Fruit fly (Drosophila melanogaster) S2 (cell line): Measurements from ENCODE around the gene CG10026.

ENCODE experiments used
- CG8478 ChIP-seq: fragments of >200 bp; optimal IDR thresholded peaks from 2 replicates; lab custom pipeline; 2018
- CTCF ChIP-seq, 2 experiments: fragments of >200 bp; optimal IDR thresholded peaks; 2 replicates each; lab custom pipeline; 2018

The CG10026 gene

dm6 chr2L:19440732-19441131 lies 13.3 kb upstream of the CG10026 start:
- TF ChIP-seq CG8478 (lab: Kevin White, UChicago) (no peak), CTCF (optimal IDR thresholded peaks at IDR 0.05; lab: Kevin White, UChicago) (no peak)

DNA sequence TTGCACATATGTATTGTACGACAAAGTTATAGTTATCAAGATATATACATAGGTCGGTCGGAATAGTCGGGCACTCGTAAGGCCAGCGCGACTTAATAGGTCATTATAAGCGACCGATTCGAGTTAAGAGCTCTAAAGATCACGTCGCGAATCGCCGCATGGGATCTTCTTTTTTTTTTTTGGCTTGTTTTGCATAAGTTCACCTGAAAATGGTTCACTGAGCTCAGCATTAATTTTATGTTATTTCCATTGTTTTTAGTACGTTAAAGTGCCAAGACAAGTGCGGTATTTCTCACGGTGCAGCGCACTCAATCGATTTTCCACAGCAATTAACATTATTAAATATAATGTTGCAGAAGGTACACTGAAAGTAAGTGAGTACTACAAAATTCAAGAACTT lies 12.7 kb upstream of the CG10026 start:
- TF ChIP-seq CG8478 (lab: Kevin White, UChicago): no peak
- TF ChIP-seq CTCF (optimal IDR thresholded peaks at IDR 0.05; lab: Kevin White, UChicago): no peak

- TF ChIP-seq CG8478 (lab: Kevin White, UChicago) (no peak), CTCF (optimal IDR thresholded peaks at IDR 0.05; lab: Kevin White, UChicago) (no peak)
Observed at dm6 chr2L:19441791-19442190, 12.3 kb upstream of the CG10026 start, which contains the start of gene RanGAP. TSS of gene RanGAP (plus strand) at chr2L:19441959.

- TF ChIP-seq CTCF (optimal IDR thresholded peaks at IDR 0.05; lab: Kevin White, UChicago) (no peak), CG8478 (lab: Kevin White, UChicago) (no peak)
Observed at dm6 chr2L:19442627-19443026, 11.4 kb upstream of the CG10026 start, which contains the start of gene CG10237. TSS of gene CG10237 (minus strand) at chr2L:19442727.

- TF ChIP-seq CG8478 (lab: Kevin White, UChicago) (no peak), CTCF (optimal IDR thresholded peaks at IDR 0.05; lab: Kevin White, UChicago) (no peak)
Observed at dm6 chr2L:19444734-19445140, 9.3 kb upstream of the CG10026 start, which contains the start of gene Hs2st. TSS of gene Hs2st (minus strand) at chr2L:19444750.

- no peak for TF ChIP-seq CG8478 (lab: Kevin White, UChicago)
- no peak for TF ChIP-seq CTCF (optimal IDR thresholded peaks at IDR 0.05; lab: Kevin White, UChicago)
Observed at dm6 chr2L:19452535-19453317, 1.3 kb upstream of the CG10026 start.

- TF ChIP-seq CTCF (optimal IDR thresholded peaks at IDR 0.05; lab: Kevin White, UChicago): peak; percentile 72 to 74
- no peak for TF ChIP-seq CG8478 (lab: Kevin White, UChicago)
Observed at dm6 chr2L:19453381-19453780, 675 bp upstream of the CG10026 start, which contains the start of gene Top2. TSS of gene Top2 (minus strand) at chr2L:19453490.

- TF ChIP-seq CG8478 (lab: Kevin White, UChicago) (no peak), CTCF (optimal IDR thresholded peaks at IDR 0.05; lab: Kevin White, UChicago) (no peak)
Observed at dm6 chr2L:19455209-19455608, 1.2 kb downstream of the CG10026 start.

DNA sequence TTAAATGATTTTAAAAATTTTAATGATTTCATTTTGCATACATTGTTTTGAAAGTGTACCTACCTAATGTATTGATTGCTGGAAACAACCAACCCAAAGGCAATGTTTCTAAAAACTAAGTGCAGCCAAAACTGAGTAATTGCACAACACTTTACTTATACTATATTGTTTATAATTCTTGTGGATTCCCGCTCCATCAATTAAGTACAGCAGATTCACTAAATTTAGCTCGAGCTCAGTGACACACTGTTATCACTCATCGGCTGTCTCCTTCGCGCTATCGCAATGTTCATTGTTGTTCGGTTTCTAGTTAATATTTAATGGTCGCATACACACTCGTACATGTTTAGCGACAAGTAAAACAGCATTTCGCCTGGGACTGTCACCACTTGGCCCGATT lies 1.7 kb downstream of the CG10026 start:
- TF ChIP-seq CTCF (optimal IDR thresholded peaks at IDR 0.05; lab: Kevin White, UChicago): no peak
- TF ChIP-seq CG8478 (lab: Kevin White, UChicago): no peak

DNA sequence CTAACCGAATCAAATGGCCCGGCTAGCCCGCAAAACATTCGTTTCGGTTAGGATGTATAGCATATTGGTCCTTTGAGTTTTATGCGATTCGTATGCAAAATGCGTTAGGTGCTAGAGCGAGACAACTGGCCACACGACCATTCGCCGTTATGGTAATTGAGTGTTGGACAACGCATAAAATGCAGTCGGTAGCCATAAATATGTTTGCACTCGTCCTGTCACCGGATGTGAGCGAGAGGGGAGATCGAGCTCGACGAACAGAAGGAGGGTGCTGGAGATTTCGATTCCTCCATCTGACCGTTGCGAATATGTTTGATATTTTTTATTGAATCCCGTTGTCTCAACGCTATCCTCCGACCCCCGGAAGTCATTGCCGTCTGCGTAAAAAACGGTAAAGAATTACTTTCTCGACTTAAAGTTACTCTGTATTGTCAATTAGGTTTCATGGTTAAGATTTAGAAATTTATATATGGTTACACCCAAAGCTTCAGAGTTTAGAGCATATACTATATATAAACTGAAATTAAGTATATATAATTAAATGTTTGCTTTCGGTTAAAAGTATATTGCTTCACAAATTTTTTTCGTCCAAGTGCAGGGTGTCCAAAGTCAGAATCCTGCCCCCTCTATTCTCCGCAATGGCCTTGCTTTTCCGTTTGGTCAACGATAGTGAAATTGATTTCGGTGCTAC lies 4.0 kb downstream of the CG10026 start:
- TF ChIP-seq CTCF (optimal IDR thresholded peaks at IDR 0.05; lab: Kevin White, UChicago) (no peak), CG8478 (lab: Kevin White, UChicago) (no peak)

DNA sequence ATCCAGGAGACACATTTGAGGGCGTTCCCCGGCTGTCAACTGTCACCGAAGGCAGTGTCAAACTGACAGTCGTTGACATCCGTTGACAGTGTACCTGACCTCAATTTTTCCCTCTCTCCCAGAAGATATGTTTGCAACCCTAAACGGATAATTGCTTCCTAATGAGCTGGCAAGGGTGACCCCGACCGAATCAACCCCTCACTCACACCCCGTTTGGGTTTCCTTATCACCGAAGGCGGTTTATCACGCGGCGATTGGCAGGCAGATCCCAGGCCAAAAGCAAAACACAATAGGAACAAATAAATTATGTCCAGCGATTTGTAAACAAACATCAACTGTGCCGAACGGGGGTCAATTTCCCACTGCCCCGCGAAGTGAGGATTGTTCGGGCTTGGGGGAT lies 5.3 kb downstream of the CG10026 start:
- TF ChIP-seq CG8478 (lab: Kevin White, UChicago) (no peak), CTCF (optimal IDR thresholded peaks at IDR 0.05; lab: Kevin White, UChicago) (no peak)

DNA sequence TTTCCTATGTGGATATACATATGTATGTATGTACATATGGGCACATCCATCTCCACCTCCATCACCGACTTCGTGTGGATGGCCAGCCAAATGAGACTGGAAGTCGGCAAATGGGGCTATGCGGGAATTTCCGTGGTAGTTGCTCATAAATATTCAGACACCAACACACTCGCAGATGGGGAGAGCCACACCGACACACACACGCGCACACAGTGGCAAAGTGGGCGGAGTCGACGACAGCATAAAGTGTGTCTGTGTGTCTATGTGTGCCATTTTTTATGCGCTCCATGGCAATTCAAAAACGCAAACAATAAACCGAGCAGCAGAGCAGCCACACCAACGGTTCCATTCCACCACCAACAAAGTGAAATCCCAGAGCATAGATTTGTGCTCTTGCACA lies 8.8 kb downstream of the CG10026 start:
- no peak for TF ChIP-seq CG8478 (lab: Kevin White, UChicago)
- no peak for TF ChIP-seq CTCF (optimal IDR thresholded peaks at IDR 0.05; lab: Kevin White, UChicago)

dm6 chr2L:19463405-19463804 lies 9.3 kb downstream of the CG10026 start:
- TF ChIP-seq CG8478 (lab: Kevin White, UChicago) (no peak), CTCF (optimal IDR thresholded peaks at IDR 0.05; lab: Kevin White, UChicago) (no peak)

DNA sequence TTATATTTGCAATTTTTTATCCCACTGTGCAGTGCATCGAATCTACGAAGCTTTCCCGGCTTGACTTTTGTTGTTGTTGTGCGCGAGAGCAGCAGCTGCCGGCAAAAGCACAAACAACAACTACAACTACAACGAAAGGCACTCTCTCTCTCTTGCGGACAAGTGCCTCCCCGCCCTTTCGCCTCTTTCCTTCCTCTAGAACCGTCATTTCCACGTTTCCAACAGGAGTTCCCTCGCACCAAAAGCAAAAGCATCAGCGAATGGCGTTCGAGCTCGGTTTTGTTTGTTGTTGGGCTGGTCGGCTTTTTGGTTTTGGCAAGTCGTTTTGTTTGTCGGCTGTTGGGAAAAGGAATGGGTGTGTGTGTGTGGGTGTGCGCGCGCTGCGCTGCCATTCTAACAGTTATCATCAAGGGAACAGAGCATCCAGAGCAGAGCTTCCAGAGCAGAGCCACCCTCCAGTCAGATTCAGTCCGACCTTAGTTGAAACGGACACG lies 9.8 kb downstream of the CG10026 start, which contains the start of gene tj:
tj (plus strand) TSS at position 444 of the 494 bp plus-strand sequence.
- TF ChIP-seq CG8478 (lab: Kevin White, UChicago) (no peak), CTCF (optimal IDR thresholded peaks at IDR 0.05; lab: Kevin White, UChicago) (no peak)

DNA sequence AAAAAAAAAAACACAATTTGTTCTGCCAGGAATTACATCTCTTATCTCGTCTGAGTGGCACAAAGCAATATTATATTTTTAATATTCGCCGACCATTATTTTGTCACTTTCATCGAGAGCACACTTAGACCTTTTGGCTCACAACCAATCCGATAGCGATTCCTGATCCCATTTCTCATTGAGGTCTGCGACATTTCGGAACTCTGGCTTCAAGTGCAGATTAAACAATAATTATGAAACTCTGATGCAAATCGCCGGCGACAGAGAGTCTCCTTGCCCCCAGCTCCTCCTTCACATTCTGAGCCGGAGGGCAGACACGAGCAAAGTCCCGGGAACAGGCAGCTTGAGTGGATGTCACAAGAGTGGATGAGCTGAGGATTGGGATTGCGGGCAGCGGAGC lies 15.0 kb downstream of the CG10026 start:
- TF ChIP-seq CTCF (optimal IDR thresholded peaks at IDR 0.05; lab: Kevin White, UChicago) (no peak), CG8478 (lab: Kevin White, UChicago) (no peak)
